Worm (Caenorhabditis elegans) whole organism, young adult: ENCODE data around the gene psd-1.

Source experiments
- B0035.1 ChIP-seq: sonication (generic microtip); optimal IDR thresholded peaks from 2 replicates; lab custom pipeline; 2016; ENCODE audit warnings: missing genetic modification characterization, mild to moderate bottlenecking, missing compliant biosample characterization, missing genotype, missing genetic modification reagents
- D2030.7 ChIP-seq: fragments of 200-800 bp; sonication (Bioruptor generic); IDR thresholded peaks from 2 replicates; pipeline ENCODE4 v1.3.6; 2022; ENCODE audit warnings: missing genetic modification reagents, missing genetic modification characterization, missing compliant biosample characterization
- F23B12.7 ChIP-seq: sonication (generic microtip); optimal IDR thresholded peaks from 2 replicates; lab custom pipeline; 2017; ENCODE audit warnings: missing genetic modification characterization, mild to moderate bottlenecking, missing compliant biosample characterization, antibody characterized with exemption, moderate library complexity; ENCODE audit not compliant: insufficient read depth
- F57A8.1 ChIP-seq: fragments of 200-800 bp; sonication (Bioruptor generic); optimal IDR thresholded peaks from 2 replicates; lab custom pipeline; 2018; ENCODE audit warnings: mild to moderate bottlenecking, missing genetic modification characterization, moderate library complexity, missing compliant biosample characterization
- K11D2.4 ChIP-seq: fragments of 200-800 bp; sonication (Bioruptor generic); IDR thresholded peaks from 2 replicates; pipeline ENCODE4 v1.3.6; 2022; ENCODE audit warnings: missing genetic modification reagents, missing genetic modification characterization, missing compliant biosample characterization
- T07F8.4 ChIP-seq: sonication (generic microtip); optimal IDR thresholded peaks from 2 replicates; lab custom pipeline; 2016; ENCODE audit warnings: mild to moderate bottlenecking, missing genetic modification characterization, moderate library complexity, missing compliant biosample characterization
- Y79H2A.3 ChIP-seq: fragments of 200-800 bp; sonication (Bioruptor generic); conservative IDR thresholded peaks from 2 replicates; pipeline ENCODE4 v1.3.6; 2022; ENCODE audit warnings: missing genetic modification reagents, missing genetic modification characterization, missing compliant biosample characterization
- aptf-3 ChIP-seq: fragments of 200-800 bp; sonication (Bioruptor generic); IDR thresholded peaks from 2 replicates; pipeline ENCODE4 v1.3.6; 2022; ENCODE audit warnings: missing genetic modification characterization, missing compliant biosample characterization
- attf-5 ChIP-seq: fragments of 200-800 bp; sonication (Bioruptor generic); optimal IDR thresholded peaks from 2 replicates; lab custom pipeline; 2018; ENCODE audit warnings: mild to moderate bottlenecking, missing genetic modification characterization, missing compliant biosample characterization
- attf-6 ChIP-seq: fragments of 200-800 bp; sonication (Bioruptor generic); IDR thresholded peaks from 2 replicates; pipeline ENCODE4 v1.3.6; 2022; ENCODE audit warnings: missing genetic modification reagents, missing genetic modification characterization, missing compliant biosample characterization
- ceh-27 ChIP-seq: fragments of 200-800 bp; sonication (Bioruptor generic); optimal IDR thresholded peaks from 2 replicates; lab custom pipeline; 2018; ENCODE audit warnings: mild to moderate bottlenecking, missing genetic modification characterization, moderate library complexity, missing compliant biosample characterization
- chd-7 ChIP-seq: sonication (generic microtip); optimal IDR thresholded peaks from 2 replicates; lab custom pipeline; 2016; ENCODE audit warnings: mild to moderate bottlenecking, missing genetic modification characterization, moderate library complexity, missing compliant biosample characterization
- die-1 ChIP-seq: sonication (generic microtip); optimal IDR thresholded peaks from 2 replicates; lab custom pipeline; 2016; ENCODE audit warnings: missing genotype, mild to moderate bottlenecking, missing genetic modification characterization, missing compliant biosample characterization
- egl-44 ChIP-seq: fragments of 200-800 bp; sonication (Bioruptor generic); IDR thresholded peaks from 2 replicates; pipeline ENCODE4 v1.3.6; 2022; ENCODE audit warnings: missing genetic modification reagents, missing genetic modification characterization, missing compliant biosample characterization
- gei-17 ChIP-seq: fragments of 200-800 bp; sonication (Bioruptor generic); optimal IDR thresholded peaks from 2 replicates; lab custom pipeline; 2018; ENCODE audit warnings: mild to moderate bottlenecking, missing genetic modification characterization, missing compliant biosample characterization
- hmg-20 ChIP-seq: fragments of 200-800 bp; sonication (Bioruptor generic); IDR thresholded peaks from 2 replicates; pipeline ENCODE4 v1.3.6; 2022; ENCODE audit warnings: missing genetic modification reagents, missing genetic modification characterization, missing compliant biosample characterization
- let-526 ChIP-seq: fragments of 200-800 bp; sonication (Bioruptor generic); IDR thresholded peaks from 2 replicates; pipeline ENCODE4 v1.3.6; 2022; ENCODE audit warnings: missing genetic modification reagents, missing genetic modification characterization, missing compliant biosample characterization
- let-607 ChIP-seq, 2 experiments: fragments of 200-800 bp in 1 of 2; sonication (Bioruptor generic) in 1 of 2; sonication (generic microtip) in 1 of 2; optimal IDR thresholded peaks; 2 replicates each; lab custom pipeline; 2016 to 2018; ENCODE audit warnings: mild to moderate bottlenecking in 2 of 2, missing compliant biosample characterization in 2 of 2, missing genetic modification characterization in 2 of 2, moderate library complexity in 2 of 2, missing genotype in 1 of 2
- lin-40 ChIP-seq: sonication (generic microtip); optimal IDR thresholded peaks from 2 replicates; lab custom pipeline; 2016; ENCODE audit warnings: missing genetic modification characterization, mild to moderate bottlenecking, missing compliant biosample characterization, missing genotype, missing genetic modification reagents
- lin-54 ChIP-seq: fragments of 200-800 bp; sonication (Bioruptor generic); optimal IDR thresholded peaks from 2 replicates; lab custom pipeline; 2018; ENCODE audit warnings: mild to moderate bottlenecking, missing genetic modification characterization, missing compliant biosample characterization
- lir-1 ChIP-seq: fragments of 200-800 bp; sonication (Bioruptor generic); conservative IDR thresholded peaks from 2 replicates; pipeline ENCODE4 v1.3.6; 2022; ENCODE audit warnings: missing genetic modification reagents, missing genetic modification characterization, missing compliant biosample characterization
- lsy-27 ChIP-seq: sonication (generic microtip); optimal IDR thresholded peaks from 2 replicates; lab custom pipeline; 2017; ENCODE audit warnings: missing genetic modification characterization, mild to moderate bottlenecking, missing compliant biosample characterization, antibody characterized with exemption, missing genotype, borderline replicate concordance; ENCODE audit not compliant: insufficient read depth
- madf-6 ChIP-seq: fragments of 200-800 bp; sonication (Bioruptor generic); IDR thresholded peaks from 2 replicates; pipeline ENCODE4 v1.3.6; 2022; ENCODE audit warnings: missing genetic modification reagents, missing genetic modification characterization, missing compliant biosample characterization
- nfyb-1 ChIP-seq: fragments of 200-800 bp; sonication (Bioruptor generic); IDR thresholded peaks from 2 replicates; pipeline ENCODE4 v1.3.6; 2022; ENCODE audit warnings: missing genetic modification reagents, missing genetic modification characterization, missing compliant biosample characterization
- nhr-27 ChIP-seq: fragments of 200-800 bp; sonication (Bioruptor generic); optimal IDR thresholded peaks from 2 replicates; lab custom pipeline; 2018; ENCODE audit warnings: mild to moderate bottlenecking, missing genetic modification characterization, moderate library complexity, missing compliant biosample characterization
- rpc-1 ChIP-seq, 2 experiments: fragments of 150-350 bp in 1 of 2; sonication (generic microtip) in 1 of 2; optimal IDR thresholded peaks; 2 replicates each; lab custom pipeline; 2014 to 2018; ENCODE audit warnings: missing biosample characterization in 1 of 2, missing genetic modification characterization in 1 of 2, missing genetic modification reagents in 1 of 2, missing genotype in 1 of 2
- snpc-4 ChIP-seq, 5 experiments: fragments of 150-350 bp in 1 of 5; sonication (generic microtip) in 4 of 5; optimal IDR thresholded peaks; 2 replicates each; lab custom pipeline; 2014 to 2018; ENCODE audit warnings: missing genetic modification characterization in 5 of 5, missing biosample characterization in 3 of 5, antibody characterized with exemption in 2 of 5, mild to moderate bottlenecking in 2 of 5, missing compliant biosample characterization in 2 of 5, missing genotype in 2 of 5, moderate library complexity in 2 of 5, missing genetic modification reagents in 1 of 5
- tbp1 ChIP-seq: fragments of 200-800 bp; sonication (Bioruptor generic); optimal IDR thresholded peaks from 2 replicates; lab custom pipeline; 2018; ENCODE audit warnings: mild to moderate bottlenecking, missing genetic modification characterization, missing compliant biosample characterization
- ztf-25 ChIP-seq: fragments of 200-800 bp; sonication (Bioruptor generic); IDR thresholded peaks from 2 replicates; pipeline ENCODE4 v1.3.6; 2022; ENCODE audit warnings: missing genetic modification reagents, missing genetic modification characterization, missing compliant biosample characterization
- ztf-26 ChIP-seq: sonication (generic microtip); optimal IDR thresholded peaks from 2 replicates; lab custom pipeline; 2017; ENCODE audit warnings: missing genetic modification characterization, missing compliant biosample characterization

The psd-1 gene

ce11 chrIII:7305649-7305977 is 30.4 kb upstream of the psd-1 start:
- no peak for TF ChIP-seq lin-54
- TF ChIP-seq die-1 = no peak
- TF ChIP-seq, all 124 proteins: peak for 0

DNA sequence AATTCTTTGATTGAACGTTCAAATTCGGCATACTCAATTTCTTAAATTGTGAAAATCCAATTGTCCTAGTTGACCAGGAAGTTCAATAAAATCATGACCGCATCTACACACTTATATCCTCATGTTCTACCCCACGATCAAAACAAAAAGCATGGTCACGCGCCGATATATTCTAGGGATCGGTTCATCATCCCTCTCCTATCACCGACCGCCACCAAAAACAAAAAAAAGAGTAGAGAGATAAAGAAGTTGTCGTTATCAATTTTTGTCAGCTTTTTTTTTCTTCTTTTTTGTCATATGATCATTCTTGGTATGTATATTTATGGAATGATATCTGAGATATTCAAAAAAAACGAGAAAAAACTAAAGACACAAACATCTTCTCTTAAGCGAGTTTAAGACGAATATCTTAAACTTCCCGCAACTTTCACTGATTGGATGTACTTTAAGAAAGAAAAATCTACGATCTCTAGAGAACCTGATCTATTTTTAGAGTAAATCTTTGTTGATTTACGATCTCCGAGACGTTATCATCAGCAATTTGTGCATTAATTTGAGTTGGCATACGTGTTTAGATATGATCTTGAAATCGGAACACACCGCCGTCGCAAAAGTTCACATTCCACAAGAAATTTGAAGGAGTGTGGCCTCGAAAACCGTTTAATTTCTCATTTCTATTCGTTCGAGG is 29.9 kb upstream of the psd-1 start:
- TF ChIP-seq B0035.1 (no peak), lin-40 (tag; lab: Kevin White, UChicago) (peak; percentile 14), ztf-26 (tag; lab: Kevin White, UChicago) (peak; percentile 74), K11D2.4 (GFP tag; lab: Robert Waterston, UW) (peak; percentile 47; the same call in 1 of the 2 replicates)

ce11 chrIII:7301668-7302067 is 26.5 kb upstream of the psd-1 start:
- TF ChIP-seq attf-6 (GFP tag; lab: Robert Waterston, UW) (no peak), lir-1 (GFP tag; lab: Robert Waterston, UW) (no peak), madf-6 (GFP tag; lab: Robert Waterston, UW) (no peak), F23B12.7 (tag; lab: Kevin White, UChicago) (no peak), ztf-25 (GFP tag; lab: Robert Waterston, UW) (no peak), let-526 (GFP tag; lab: Robert Waterston, UW) (no peak), egl-44 (GFP tag; lab: Robert Waterston, UW) (no peak), lsy-27 (tag; lab: Kevin White, UChicago) (no peak), nhr-27 (no peak), nfyb-1 (GFP tag; lab: Robert Waterston, UW) (no peak), snpc-4 (GFP tag; optimal IDR thresholded peaks at IDR 0.05; lab: Kevin White, UChicago) (no peak), snpc-4 (tag; optimal IDR thresholded peaks at IDR 0.05; lab: Kevin White, UChicago) (no peak), attf-5 (GFP tag; lab: Kevin White, UChicago) (no peak), hmg-20 (GFP tag; lab: Robert Waterston, UW) (no peak), chd-7 (tag; lab: Kevin White, UChicago) (no peak), T07F8.4 (tag; lab: Kevin White, UChicago) (no peak), die-1 (no peak), rpc-1 (optimal IDR thresholded peaks at IDR 0.05; lab: Kevin White, UChicago) (no peak), rpc-1 (tag; optimal IDR thresholded peaks at IDR 0.05; lab: Kevin White, UChicago) (no peak), gei-17 (GFP tag; lab: Kevin White, UChicago) (no peak), Y79H2A.3 (GFP tag; lab: Robert Waterston, UW) (no peak)

DNA sequence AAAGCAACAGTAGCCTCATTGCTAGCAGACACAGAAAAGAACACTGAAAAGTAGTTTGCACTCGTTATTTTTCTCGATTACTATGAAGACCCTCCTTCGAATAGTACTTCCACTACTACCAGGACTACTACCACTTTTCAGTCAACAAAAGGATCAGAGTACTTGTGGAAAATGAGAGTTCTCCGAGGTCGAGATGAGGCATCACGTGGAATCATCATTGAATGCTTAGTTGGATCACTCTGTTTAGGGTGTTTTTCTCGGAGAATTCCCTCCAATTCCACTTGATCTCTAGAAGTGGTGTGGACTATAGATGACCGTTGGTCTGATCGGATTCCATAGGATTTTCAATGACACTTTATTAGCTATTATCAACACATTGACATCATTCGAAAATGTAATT is 25.6 kb upstream of the psd-1 start:
- TF ChIP-seq ceh-27 (GFP tag; lab: Kevin White, UChicago) (peak; percentile 69), D2030.7 (GFP tag; lab: Robert Waterston, UW) (no peak)

- TF ChIP-seq ztf-26 (tag; lab: Kevin White, UChicago) = peak; percentile 18
- TF ChIP-seq lin-40 (tag; lab: Kevin White, UChicago) = peak; percentile 7
- TF ChIP-seq tbp1 (GFP tag; lab: Kevin White, UChicago) = no peak
- TF ChIP-seq let-607 (tag; optimal IDR thresholded peaks at IDR 0.05; lab: Kevin White, UChicago) = no peak
- TF ChIP-seq F57A8.1 = no peak
- TF ChIP-seq aptf-3 (GFP tag; lab: Robert Waterston, UW) = no peak
These were observed 25.0 kb upstream of the psd-1 start for ce11 chrIII:7300169-7300568.
